Worm (Caenorhabditis elegans): ENCODE data around the gene srab-14.

DNA sequence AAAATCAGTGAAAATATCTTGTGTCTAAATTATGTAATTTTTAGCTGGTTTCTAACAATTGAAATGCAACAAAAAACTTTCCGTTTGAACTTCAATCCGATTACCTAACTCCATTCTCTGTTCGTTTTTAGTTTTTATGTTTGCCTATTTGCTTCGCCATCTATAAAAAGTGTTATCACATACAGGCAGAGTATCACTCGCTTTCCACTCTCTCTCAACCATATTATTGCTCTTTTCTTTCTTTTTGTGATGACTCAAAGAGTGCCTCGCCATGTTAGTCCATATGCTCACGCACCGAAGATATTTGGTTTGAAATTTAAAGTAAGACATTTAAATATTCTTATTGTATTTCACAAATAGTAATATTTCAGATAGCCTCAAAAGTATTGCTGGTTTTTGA lies 35.6 kb upstream of the srab-14 start, which contains the start of gene ZK1290.13:
- TF ChIP-seq flt-1 (GFP tag; IDR thresholded peaks at IDR 0.05) = no peak
- TF ChIP-seq T22C8.4 (GFP tag; IDR thresholded peaks at IDR 0.05) = no peak
- no peak for TF ChIP-seq klf-2 (GFP tag; conservative IDR thresholded peaks at IDR 0.05)
- TF ChIP-seq med-1 (GFP tag; optimal IDR thresholded peaks at IDR 0.05; ENCODE audit: insufficient read depth) = no peak
- TF ChIP-seq ztf-23 (GFP tag; IDR thresholded peaks at IDR 0.05) = no peak
- TF ChIP-seq ref-1 (GFP tag; conservative IDR thresholded peaks at IDR 0.05) = no peak
- TF ChIP-seq cog-1 (tag; optimal IDR thresholded peaks at IDR 0.05) = no peak
- TF ChIP-seq ztf-29 (GFP tag; IDR thresholded peaks at IDR 0.05) = no peak

Data from whole organism, midembryonic.